Worm (Caenorhabditis elegans) whole organism, L4 larva: ENCODE measurements around the gene timm-17B.1.

Experiments used
- D1046.2 ChIP-seq: fragments of 200-800 bp; sonication (Bioruptor generic); IDR thresholded peaks from 2 replicates; pipeline ENCODE4 v1.3.6; 2022; ENCODE audit warnings: missing genetic modification characterization, missing compliant biosample characterization
- F49E8.2 ChIP-seq: sonication (generic microtip); optimal IDR thresholded peaks from 2 replicates; lab custom pipeline; 2016; ENCODE audit warnings: missing compliant biosample characterization, mild to moderate bottlenecking, missing genetic modification characterization, borderline replicate concordance
- R02D3.7 ChIP-seq: fragments of 150-350 bp; sonication (generic microtip); optimal IDR thresholded peaks from 3 replicates; lab custom pipeline; 2014; ENCODE audit warnings: missing biosample characterization, missing genetic modification characterization
- T20F7.1 ChIP-seq: fragments of 200-800 bp; sonication (Bioruptor generic); optimal IDR thresholded peaks from 2 replicates; lab custom pipeline; 2018; ENCODE audit warnings: mild to moderate bottlenecking, missing genetic modification characterization, missing compliant biosample characterization
- ZK337.2 ChIP-seq: fragments of 200-800 bp; sonication (Bioruptor generic); IDR thresholded peaks from 2 replicates; pipeline ENCODE4 v1.3.6; 2022; ENCODE audit warnings: missing genetic modification reagents, missing genetic modification characterization, missing compliant biosample characterization
- aly-2 ChIP-seq: sonication (generic microtip); optimal IDR thresholded peaks from 2 replicates; lab custom pipeline; 2018; ENCODE audit warnings: missing biosample characterization, missing genetic modification characterization
- ama-1 ChIP-seq: fragments of 150-350 bp; optimal IDR thresholded peaks from 2 replicates; lab custom pipeline; 2014; ENCODE audit warnings: inconsistent platforms, mixed read lengths
- ceh-62 ChIP-seq: sonication (generic microtip); optimal IDR thresholded peaks from 2 replicates; lab custom pipeline; 2017; ENCODE audit warnings: missing biosample characterization, missing genetic modification characterization
- dmd-8 ChIP-seq: fragments of 200-800 bp; sonication (Bioruptor generic); IDR thresholded peaks from 2 replicates; pipeline ENCODE4 v1.3.6; 2022; ENCODE audit warnings: missing genetic modification characterization, missing compliant biosample characterization
- lim-7 ChIP-seq: fragments of 200-800 bp; sonication (Bioruptor generic); IDR thresholded peaks from 2 replicates; pipeline ENCODE4 v1.3.6; 2022; ENCODE audit warnings: missing genetic modification characterization, missing compliant biosample characterization
- lin-1 ChIP-seq: fragments of 200-800 bp; sonication (Bioruptor generic); IDR thresholded peaks from 2 replicates; pipeline ENCODE4 v1.3.6; 2022; ENCODE audit warnings: missing genetic modification reagents, missing genetic modification characterization, missing compliant biosample characterization
- lin-38 ChIP-seq: fragments of 200-800 bp; sonication (Bioruptor generic); IDR thresholded peaks from 2 replicates; pipeline ENCODE4 v1.3.6; 2022; ENCODE audit warnings: missing genetic modification reagents, missing genetic modification characterization, missing compliant biosample characterization
- madf-9 ChIP-seq: fragments of 200-800 bp; sonication (Bioruptor generic); conservative IDR thresholded peaks from 2 replicates; pipeline ENCODE4 v1.3.6; 2022; ENCODE audit warnings: missing genetic modification reagents, missing genetic modification characterization, missing compliant biosample characterization
- mxl-2 ChIP-seq: fragments of 200-800 bp; sonication (Bioruptor generic); conservative IDR thresholded peaks from 2 replicates; pipeline ENCODE4 v1.3.6; 2022; ENCODE audit warnings: missing genetic modification reagents, missing genetic modification characterization, missing compliant biosample characterization
- mxl-3 ChIP-seq: fragments of 200-800 bp; sonication (Bioruptor generic); optimal IDR thresholded peaks from 2 replicates; lab custom pipeline; 2018; ENCODE audit warnings: mild to moderate bottlenecking, missing genetic modification characterization, missing compliant biosample characterization
- nhr-11 ChIP-seq: fragments of 150-350 bp; optimal IDR thresholded peaks from 2 replicates; lab custom pipeline; 2014; ENCODE audit warnings: missing biosample characterization, missing genetic modification characterization
- nhr-76 ChIP-seq: fragments of 150-350 bp; optimal IDR thresholded peaks from 2 replicates; lab custom pipeline; 2014; ENCODE audit warnings: missing biosample characterization, missing genetic modification characterization
- nhr-77 ChIP-seq: fragments of 150-350 bp; optimal IDR thresholded peaks from 2 replicates; lab custom pipeline; 2014; ENCODE audit warnings: missing biosample characterization, missing genetic modification characterization
- pha-4 ChIP-seq, 2 experiments: fragments of 150-350 bp in 1 of 2; fragments of 200-800 bp in 1 of 2; sonication (Bioruptor generic) in 1 of 2; IDR thresholded peaks in 1 of 2; optimal IDR thresholded peaks in 1 of 2; 2 replicates each; pipeline versions ENCODE4 v1.3.6 to Lab custom; 2014 to 2022; ENCODE audit warnings: missing genetic modification characterization in 2 of 2, missing genetic modification reagents in 2 of 2, missing biosample characterization in 1 of 2, missing compliant biosample characterization in 1 of 2
- pqm-1 ChIP-seq: sonication (generic microtip); optimal IDR thresholded peaks from 2 replicates; lab custom pipeline; 2017; ENCODE audit warnings: missing biosample characterization, missing genetic modification characterization
- rbr-2 ChIP-seq: sonication (generic microtip); optimal IDR thresholded peaks from 2 replicates; lab custom pipeline; 2016; ENCODE audit warnings: missing genotype, missing genetic modification characterization, missing compliant biosample characterization
- sdz-12 ChIP-seq: fragments of 200-800 bp; sonication (Bioruptor generic); optimal IDR thresholded peaks from 2 replicates; lab custom pipeline; 2018; ENCODE audit warnings: mild to moderate bottlenecking, missing genetic modification characterization, missing compliant biosample characterization
- snpc-1.2 ChIP-seq: fragments of 200-800 bp; sonication (Bioruptor generic); IDR thresholded peaks from 2 replicates; pipeline ENCODE4 v1.3.6; 2022; ENCODE audit warnings: missing genetic modification reagents, missing genetic modification characterization, missing compliant biosample characterization
- snpc-4 ChIP-seq: fragments of 150-350 bp; optimal IDR thresholded peaks from 2 replicates; lab custom pipeline; 2014; ENCODE audit warnings: missing biosample characterization, missing genetic modification characterization
- unc-130 ChIP-seq: sonication (generic microtip); optimal IDR thresholded peaks from 2 replicates; lab custom pipeline; 2016; ENCODE audit warnings: missing genetic modification reagents, missing genetic modification characterization, missing compliant biosample characterization
- unc-62 ChIP-seq, 3 experiments: fragments of 150-350 bp in 1 of 3; sonication (generic microtip); optimal IDR thresholded peaks in 2 of 3; peaks in 1 of 3; 1 replicate in 1 of 3; 2 replicates in 2 of 3; lab custom pipeline; 2014 to 2017; ENCODE audit warnings: missing biosample characterization in 3 of 3, missing genetic modification characterization in 3 of 3, missing genetic modification reagents in 3 of 3, missing genotype in 1 of 3
- zip-11 ChIP-seq: fragments of 200-800 bp; sonication (Bioruptor generic); IDR thresholded peaks from 2 replicates; pipeline ENCODE4 v1.3.6; 2022; ENCODE audit warnings: missing genetic modification characterization, missing compliant biosample characterization

timm-17B.1 gene

ce11 chrIV:4776501-4776900 lies 31.2 kb upstream of the timm-17B.1 start:
- TF ChIP-seq lin-38 (GFP tag; lab: Robert Waterston, UW) (no peak), nhr-76 (no peak), ceh-62 (no peak), ZK337.2 (GFP tag; lab: Robert Waterston, UW) (no peak), F49E8.2 (no peak), rbr-2 (tag; lab: Kevin White, UChicago) (no peak), nhr-77 (tag; lab: Kevin White, UChicago) (no peak), pha-4 (GFP tag; IDR thresholded peaks at IDR 0.05; lab: Robert Waterston, UW) (no peak), pha-4 (tag; optimal IDR thresholded peaks at IDR 0.05; lab: Kevin White, UChicago) (no peak), lim-7 (GFP tag; lab: Robert Waterston, UW) (no peak), madf-9 (GFP tag; lab: Robert Waterston, UW) (no peak), dmd-8 (no peak), aly-2 (tag; lab: Kevin White, UChicago) (no peak), sdz-12 (GFP tag; lab: Kevin White, UChicago) (no peak), lin-1 (no peak), snpc-4 (tag; lab: Kevin White, UChicago) (no peak)

DNA sequence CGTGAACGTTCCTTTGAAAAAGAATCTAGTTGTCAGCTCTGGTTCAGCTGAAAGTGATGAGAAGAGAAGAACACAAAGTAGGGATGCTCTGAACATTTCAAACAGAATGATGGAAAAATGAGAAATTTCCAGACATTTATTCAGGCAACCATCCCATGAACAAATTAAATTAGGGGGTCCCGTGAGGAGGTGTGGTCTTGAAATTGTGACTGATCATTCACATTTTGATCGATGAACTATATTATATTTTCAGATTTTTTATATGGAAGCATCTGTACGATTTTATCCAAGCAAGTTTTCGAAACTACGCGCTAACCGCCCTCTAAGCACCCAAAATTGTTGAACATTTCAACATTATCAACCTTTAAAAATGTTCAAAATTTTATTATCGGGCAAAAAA lies 30.7 kb upstream of the timm-17B.1 start, which contains the start of gene R11E3.19:
Gene R11E3.19, minus strand, starts transcription at position 101 of the 400 bp plus-strand sequence.
- TF ChIP-seq unc-62 (GFP tag; optimal IDR thresholded peaks at IDR 0.05 in 1 of 2; lab: Kevin White, UChicago), result no peak
- no peak for TF ChIP-seq unc-62 (tag; optimal IDR thresholded peaks at IDR 0.05; lab: Kevin White, UChicago)
- no peak for TF ChIP-seq T20F7.1
- no peak for TF ChIP-seq D1046.2 (GFP tag; lab: Robert Waterston, UW)

DNA sequence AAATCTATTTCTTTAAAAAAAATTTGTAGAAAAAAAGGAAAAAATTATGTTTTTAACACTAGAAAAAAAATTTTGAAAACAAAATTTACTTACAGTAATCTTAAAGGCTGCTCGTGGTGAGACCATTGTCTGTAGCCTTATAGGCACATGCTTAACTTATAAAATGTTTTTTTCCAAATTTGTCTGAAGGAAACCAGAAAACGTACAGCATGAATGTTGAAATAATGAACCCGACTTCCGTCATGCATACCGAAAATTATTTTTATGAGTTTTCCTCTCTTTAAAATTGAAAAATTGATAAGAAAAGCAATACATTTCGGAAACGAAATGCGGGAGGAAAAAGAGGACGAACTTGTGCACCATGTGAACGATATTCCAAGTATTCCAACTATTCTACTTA lies 26.5 kb upstream of the timm-17B.1 start, which contains the start of gene R11E3.2:
Gene R11E3.2, plus strand, starts transcription at position 301 of the 400 bp plus-strand sequence.
- TF ChIP-seq mxl-2 (GFP tag; lab: Robert Waterston, UW) (no peak), pqm-1 (tag; lab: Kevin White, UChicago) (peak; percentile 28)

DNA sequence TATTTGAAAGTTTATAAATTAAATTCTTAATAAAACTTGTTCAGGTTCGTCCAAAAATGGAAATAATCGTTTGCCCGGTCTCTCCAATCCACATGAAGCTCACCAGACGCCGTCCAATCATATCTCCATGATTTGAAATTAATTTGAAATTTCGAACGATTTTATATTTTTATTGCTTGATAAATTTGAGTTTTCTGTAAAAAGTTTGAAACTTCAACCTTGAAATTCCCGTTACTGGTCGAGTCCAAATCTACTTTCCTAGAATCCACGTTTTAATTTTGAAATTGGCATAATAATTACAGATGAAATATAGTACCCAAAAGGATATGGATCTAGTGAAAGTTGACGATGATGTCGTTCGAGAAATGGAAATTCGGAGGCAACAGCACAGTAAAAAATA lies 19.1 kb upstream of the timm-17B.1 start, which contains the start of gene npp-26:
Gene npp-26, plus strand, starts transcription at position 301 of the 400 bp plus-strand sequence.
- TF ChIP-seq unc-62 (GFP tag; optimal IDR thresholded peaks at IDR 0.05 in 1 of 2; lab: Kevin White, UChicago), result peak in 1 of 2 experiments; percentile 14
- TF ChIP-seq unc-62 (tag; optimal IDR thresholded peaks at IDR 0.05; lab: Kevin White, UChicago), result no peak
- no peak for TF ChIP-seq snpc-1.2 (GFP tag; lab: Robert Waterston, UW)

DNA sequence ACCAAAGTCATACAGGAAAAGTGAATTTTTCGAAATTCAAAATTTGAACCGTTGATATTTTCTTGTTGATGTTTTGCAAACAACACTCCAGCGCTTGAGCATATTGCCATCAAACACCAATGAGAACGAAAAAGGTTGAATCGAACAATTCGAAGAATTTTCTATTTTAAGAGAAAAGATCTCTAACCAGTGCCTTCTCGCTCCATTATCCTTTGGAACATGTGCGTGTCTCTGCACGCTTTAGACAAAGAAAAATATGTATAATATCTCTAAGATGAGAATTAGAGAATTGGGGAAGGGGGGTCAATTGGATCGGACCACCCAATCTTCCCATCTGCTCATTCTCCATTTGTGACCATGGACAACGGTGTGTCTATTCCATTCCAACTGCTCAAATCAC lies 18.6 kb upstream of the timm-17B.1 start, which contains the start of gene Y17G9B.2:
Gene Y17G9B.2, plus strand, starts transcription at position 301 of the 400 bp plus-strand sequence.
- no peak for TF ChIP-seq unc-130
- TF ChIP-seq nhr-11 (tag; lab: Kevin White, UChicago), result no peak
- no peak for TF ChIP-seq aly-2 (tag; lab: Kevin White, UChicago)
- TF ChIP-seq mxl-3 (GFP tag; lab: Kevin White, UChicago), result no peak
- no peak for TF ChIP-seq ama-1 (lab: Kevin White, UChicago)
- TF ChIP-seq R02D3.7 (tag; lab: Kevin White, UChicago), result no peak
- no peak for TF ChIP-seq zip-11 (GFP tag; lab: Robert Waterston, UW)
- TF ChIP-seq, all 104 proteins: peak for 0

ce11 chrIV:4762990-4763545 lies 17.8 kb upstream of the timm-17B.1 start:
- TF ChIP-seq lin-38 (GFP tag; lab: Robert Waterston, UW) (peak; percentile 83), snpc-1.2 (GFP tag; lab: Robert Waterston, UW) (0 out of 2 replicates have a peak, but pooled peaks have one; percentile 34)
